Fruit fly (Drosophila melanogaster) Kc167 (cell line): ENCODE measurements around the gene Yip1d1.

Experiments used
- Myc ChIP-seq: fragments of >200 bp; optimal IDR thresholded peaks from 2 replicates; lab custom pipeline; 2017; ENCODE audit warnings: missing external identifiers
- Sin3A ChIP-seq: fragments of >200 bp; optimal IDR thresholded peaks from 2 replicates; lab custom pipeline; 2018; ENCODE audit warnings: missing external identifiers
- h ChIP-seq: fragments of >200 bp; optimal IDR thresholded peaks from 3 replicates; lab custom pipeline; 2018; ENCODE audit warnings: missing external identifiers
- insv ChIP-seq: fragments of >200 bp; optimal IDR thresholded peaks from 3 replicates; lab custom pipeline; 2018; ENCODE audit warnings: missing external identifiers
- psq ChIP-seq: fragments of >200 bp; optimal IDR thresholded peaks from 2 replicates; lab custom pipeline; 2017; ENCODE audit warnings: missing external identifiers
- ttk ChIP-seq: sonication (Bioruptor generic); optimal IDR thresholded peaks from 2 replicates; lab custom pipeline; 2017; ENCODE audit warnings: missing external identifiers

Yip1d1 gene

DNA sequence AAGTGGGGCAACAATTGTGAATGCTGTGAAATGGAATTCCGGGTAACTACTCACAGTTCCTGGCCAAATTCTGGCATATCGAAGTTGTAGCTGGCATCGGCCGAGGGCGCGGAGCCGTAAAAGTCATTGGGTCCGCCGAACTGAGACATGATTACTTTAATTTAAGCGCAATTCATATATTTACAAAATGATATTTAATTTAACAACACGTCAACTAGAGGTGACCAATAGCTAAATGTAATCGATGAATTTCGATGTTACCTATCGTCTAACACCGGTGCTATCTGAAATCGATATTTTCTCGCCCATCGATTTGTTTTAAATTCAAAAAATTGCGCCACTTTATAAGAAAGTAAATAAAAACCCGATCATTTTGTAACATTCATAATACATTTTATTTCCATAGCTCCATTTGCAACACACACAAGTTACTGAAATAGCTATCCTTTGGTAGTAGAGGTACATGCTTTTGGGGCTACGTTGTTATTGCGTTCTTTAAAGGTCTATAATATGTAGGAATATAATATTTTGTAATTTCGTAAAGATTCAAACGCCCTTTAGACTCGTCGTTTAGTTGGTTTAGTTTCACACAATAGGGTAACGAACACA, at the start of gene Yip1d1:
TSS of gene Yip1d1 (minus strand) at position 243 of the 609 bp plus-strand sequence.
- TF ChIP-seq insv (lab: Kevin White, UChicago) (no peak), psq (lab: Kevin White, UChicago) (no peak), Sin3A (no peak), h (no peak), Myc (lab: Kevin White, UChicago) (no peak), ttk (lab: Kevin White, UChicago) (no peak)

DNA sequence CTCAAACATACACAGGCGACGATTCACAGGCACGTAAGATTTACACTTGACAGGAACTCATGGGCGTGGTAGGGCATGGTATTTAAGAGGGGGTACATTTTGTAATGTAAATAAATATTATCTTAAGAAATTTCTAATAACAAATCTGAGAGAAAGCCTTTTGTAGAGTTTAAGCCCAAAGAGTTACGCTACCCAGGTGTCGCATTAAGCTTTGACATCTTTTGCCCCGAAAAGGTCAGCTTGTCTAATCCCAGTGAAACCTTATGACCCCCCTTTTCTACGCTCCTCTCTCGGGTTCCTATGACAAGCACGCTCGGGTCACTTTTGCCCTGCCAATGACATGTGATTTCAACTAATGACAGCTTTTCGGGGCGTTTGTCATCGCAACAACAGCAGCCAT, 48.7 kb upstream of the Yip1d1 start:
- no peak for TF ChIP-seq insv (lab: Kevin White, UChicago)
- TF ChIP-seq psq (lab: Kevin White, UChicago) = no peak
- no peak for TF ChIP-seq ttk (lab: Kevin White, UChicago)
- no peak for TF ChIP-seq Myc (lab: Kevin White, UChicago)
- TF ChIP-seq Sin3A = no peak
- no peak for TF ChIP-seq h

DNA sequence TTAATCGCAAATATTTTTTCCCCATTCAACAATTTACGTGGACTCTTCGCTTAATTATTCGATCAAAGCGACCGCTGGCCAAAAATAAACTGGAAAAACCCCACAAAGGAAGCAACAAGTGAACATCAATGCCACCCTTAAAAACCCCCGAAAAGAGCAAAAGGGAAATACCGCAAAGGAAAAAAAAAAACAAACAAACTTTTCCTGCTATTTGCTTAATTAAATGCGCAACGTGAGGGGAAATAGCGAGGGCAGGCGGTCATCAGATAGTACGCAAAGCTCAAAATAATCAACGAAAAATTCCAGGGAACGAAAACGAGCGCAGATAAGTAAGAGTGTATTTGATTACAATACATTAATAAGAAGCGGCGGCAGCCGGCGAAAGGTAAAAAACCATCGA, 45.5 kb upstream of the Yip1d1 start:
- TF ChIP-seq h = no peak
- TF ChIP-seq Sin3A = no peak
- TF ChIP-seq insv (lab: Kevin White, UChicago) = no peak
- TF ChIP-seq psq (lab: Kevin White, UChicago) = no peak

DNA sequence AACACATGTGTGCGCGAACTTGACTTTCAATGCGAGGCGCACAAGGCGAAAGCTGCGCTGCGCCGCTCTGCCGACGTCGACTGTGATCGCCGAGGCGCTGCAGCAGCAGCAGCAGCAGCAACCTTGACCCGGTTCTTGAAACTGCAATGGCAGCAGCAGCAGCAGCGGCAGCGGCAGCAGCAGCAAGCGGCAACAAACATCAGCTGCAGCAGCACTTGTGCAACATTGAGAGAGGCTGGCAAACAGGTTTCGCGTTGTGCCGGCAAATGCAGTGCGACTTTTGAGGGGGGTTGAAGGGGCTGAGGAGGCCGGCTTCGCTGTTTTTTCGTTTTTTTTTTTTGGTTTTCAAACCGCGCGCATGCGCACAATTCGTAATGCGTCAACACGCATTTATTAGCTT, 43.7 kb upstream of the Yip1d1 start:
- no peak for TF ChIP-seq ttk (lab: Kevin White, UChicago)
- no peak for TF ChIP-seq insv (lab: Kevin White, UChicago)
- TF ChIP-seq psq (lab: Kevin White, UChicago) = no peak
- no peak for TF ChIP-seq h
- no peak for TF ChIP-seq Sin3A
- TF ChIP-seq Myc (lab: Kevin White, UChicago) = no peak

DNA sequence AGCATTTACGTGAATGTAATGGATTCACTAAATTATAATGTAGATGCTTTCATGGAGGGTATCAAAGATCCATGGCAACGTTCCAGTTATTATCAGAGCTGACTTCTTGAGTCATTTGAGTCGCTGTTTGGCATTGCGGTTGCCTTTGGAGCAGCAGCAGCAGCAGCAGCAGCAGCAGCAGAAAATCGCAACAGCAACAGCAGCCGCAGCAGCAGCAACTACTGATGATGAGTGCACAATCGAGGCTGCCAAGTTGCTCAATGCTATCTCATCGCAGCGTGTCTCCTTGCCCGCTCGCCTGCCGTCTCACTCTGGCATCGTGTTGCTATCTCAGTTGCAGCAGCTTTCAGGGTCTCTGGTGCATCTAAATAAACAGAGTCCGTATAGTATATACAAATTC, 42.0 kb upstream of the Yip1d1 start:
- TF ChIP-seq ttk (lab: Kevin White, UChicago) (no peak), Myc (lab: Kevin White, UChicago) (no peak), psq (lab: Kevin White, UChicago) (no peak), Sin3A (no peak), insv (lab: Kevin White, UChicago) (no peak), h (no peak)

DNA sequence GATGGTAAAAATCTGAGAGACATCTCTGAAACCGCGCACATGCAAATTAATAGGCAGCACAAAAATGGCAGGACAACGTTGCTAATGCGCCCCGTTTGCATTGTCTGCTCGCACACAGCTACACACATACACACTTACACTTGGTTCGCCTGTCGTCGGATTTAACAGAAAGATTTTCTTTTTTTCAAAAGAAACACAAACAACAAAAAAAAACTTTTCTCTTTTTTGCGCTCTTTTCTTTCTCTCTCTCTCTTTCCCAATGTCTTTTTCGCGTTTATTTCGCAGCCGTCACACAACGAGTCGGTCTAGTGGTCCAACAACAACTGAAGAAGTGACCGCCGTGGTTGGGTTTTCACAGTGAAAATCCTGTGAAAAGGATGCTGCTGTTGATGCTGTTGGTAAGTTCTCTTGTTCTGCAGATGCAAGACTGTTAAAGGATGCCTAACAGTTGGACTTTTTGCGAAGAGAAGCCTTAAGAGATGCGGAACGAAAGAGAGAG, 35.3 kb upstream of the Yip1d1 start:
- TF ChIP-seq Myc (lab: Kevin White, UChicago) (no peak), h (no peak), psq (lab: Kevin White, UChicago) (no peak), insv (lab: Kevin White, UChicago) (no peak), ttk (lab: Kevin White, UChicago) (no peak), Sin3A (no peak)

DNA sequence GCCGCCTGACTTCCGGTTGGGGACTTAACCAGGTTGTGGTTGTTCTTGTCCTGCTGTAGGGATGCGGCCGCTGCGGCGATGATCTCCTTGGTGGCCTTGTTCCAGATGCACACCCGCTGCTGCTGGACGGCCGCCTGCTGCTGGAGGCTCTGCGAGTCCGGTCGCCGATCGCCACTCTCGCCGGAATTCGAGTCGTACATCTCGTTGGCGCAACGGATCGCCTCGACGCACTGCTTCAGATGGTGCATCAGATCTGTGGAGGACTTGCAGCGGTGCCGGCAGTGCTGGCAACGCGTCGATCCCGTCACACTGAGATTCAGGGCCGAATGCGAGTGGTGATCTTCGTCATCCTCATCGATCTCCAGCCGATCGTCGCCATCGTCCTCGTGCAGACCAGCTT, 28.5 kb upstream of the Yip1d1 start:
- TF ChIP-seq insv (lab: Kevin White, UChicago) (no peak), Sin3A (no peak), psq (lab: Kevin White, UChicago) (no peak), Myc (lab: Kevin White, UChicago) (no peak), ttk (lab: Kevin White, UChicago) (no peak), h (no peak)

DNA sequence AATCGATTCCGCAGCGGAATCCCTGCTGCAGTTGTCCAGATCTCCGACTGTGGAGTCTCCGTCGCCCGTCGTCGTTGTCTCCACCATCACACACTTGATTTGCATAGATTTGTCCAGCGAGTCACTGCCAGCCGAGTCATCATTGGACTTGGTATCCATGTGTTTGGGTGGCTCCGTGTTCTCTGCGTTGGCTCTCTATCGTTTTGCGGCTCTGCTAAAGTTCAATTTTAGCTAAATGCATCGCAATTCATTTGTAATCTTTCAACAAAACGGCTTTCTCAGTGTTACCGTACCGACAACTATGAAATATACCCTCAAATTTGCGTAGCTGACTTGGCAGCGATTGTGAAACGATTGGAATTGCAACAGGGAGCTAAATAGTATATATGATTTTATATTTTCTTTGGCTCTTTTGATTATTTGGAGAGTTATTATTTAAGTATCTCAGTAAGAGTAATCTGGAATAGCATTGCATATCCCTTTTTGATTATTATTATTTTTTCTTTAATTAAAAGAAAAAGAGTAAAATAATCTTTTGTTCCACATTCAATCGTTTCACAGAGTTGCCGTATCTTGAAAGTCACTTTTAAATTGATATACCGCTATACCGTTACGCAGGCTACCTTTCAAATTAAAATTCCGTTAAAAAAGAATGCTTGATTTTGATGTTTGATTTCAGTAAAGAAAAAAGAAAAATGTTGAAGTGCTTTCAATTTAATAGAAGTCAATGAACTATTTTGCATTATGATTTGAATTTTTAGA, 20.8 kb upstream of the Yip1d1 start, which contains the start of gene CG9933:
TSS of gene CG9933 (minus strand) at position 293 of the 762 bp plus-strand sequence.
- TF ChIP-seq Sin3A (no peak), psq (lab: Kevin White, UChicago) (no peak), insv (lab: Kevin White, UChicago) (no peak), h (no peak), Myc (lab: Kevin White, UChicago) (no peak), ttk (lab: Kevin White, UChicago) (no peak)

DNA sequence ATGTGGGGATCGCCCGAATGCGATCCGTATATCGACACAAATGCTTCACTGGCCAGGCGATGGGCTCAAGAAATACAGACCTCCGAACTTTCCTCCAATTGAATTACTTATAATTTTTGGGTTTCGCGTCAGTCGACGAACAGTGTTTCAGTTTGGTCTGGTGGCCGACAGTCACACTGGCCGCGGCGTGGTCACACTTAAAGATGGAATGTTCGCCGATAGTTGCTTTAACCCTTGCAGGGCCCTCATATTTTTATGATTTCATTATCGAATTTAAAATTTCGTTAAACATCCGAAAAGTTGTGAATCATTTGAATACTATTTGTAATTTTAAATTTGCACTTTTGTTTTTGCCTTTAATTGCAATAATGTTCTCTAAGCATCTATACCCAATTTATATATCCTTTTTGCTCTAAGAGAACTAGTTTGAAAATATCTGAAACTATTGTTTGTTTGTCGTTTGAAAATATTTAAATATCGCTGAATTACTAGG, 18.6 kb upstream of the Yip1d1 start, which contains the start of gene Ube4B:
TSS of gene Ube4B (minus strand) at position 443 of the 493 bp plus-strand sequence.
- TF ChIP-seq Myc (lab: Kevin White, UChicago) (no peak), psq (lab: Kevin White, UChicago) (no peak), Sin3A (no peak), ttk (lab: Kevin White, UChicago) (no peak), insv (lab: Kevin White, UChicago) (no peak), h (no peak)

DNA sequence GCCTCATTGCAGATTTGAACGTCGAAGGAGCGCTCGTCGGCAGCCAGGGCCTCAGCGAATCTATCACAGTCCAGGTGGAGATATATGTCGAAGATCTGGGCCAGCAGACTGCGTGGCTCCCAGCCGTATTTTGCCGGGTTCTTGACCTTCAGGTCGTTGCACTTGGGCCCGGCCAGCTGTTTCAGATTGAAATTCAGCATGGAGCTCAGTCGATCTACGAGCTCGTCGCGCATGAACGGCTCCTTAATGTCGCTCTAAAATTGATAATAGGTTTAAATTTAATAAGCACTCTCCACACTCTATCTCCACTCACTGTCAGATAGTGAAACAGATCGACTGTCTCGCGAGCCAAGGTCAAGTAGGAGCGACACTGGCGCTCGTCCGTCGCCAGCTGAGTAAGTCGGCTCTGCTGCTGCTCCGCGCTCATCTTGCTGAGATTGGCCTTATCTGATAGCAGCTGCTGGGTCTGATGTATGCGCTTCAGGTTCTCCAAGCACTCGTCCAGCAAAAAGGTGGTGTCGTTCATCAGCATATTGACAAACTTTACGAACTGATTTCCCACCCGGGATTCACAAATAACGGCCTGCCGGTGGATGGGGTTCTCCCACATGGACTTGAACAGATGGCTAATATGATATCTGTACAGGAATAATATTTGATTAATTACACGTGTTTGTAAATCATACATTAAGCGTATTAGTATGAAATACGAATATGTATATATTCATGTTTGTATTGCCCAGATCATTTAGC, 13.8 kb upstream of the Yip1d1 start:
- no peak for TF ChIP-seq ttk (lab: Kevin White, UChicago)
- TF ChIP-seq psq (lab: Kevin White, UChicago) = no peak
- TF ChIP-seq insv (lab: Kevin White, UChicago) = no peak
- TF ChIP-seq h = no peak
- no peak for TF ChIP-seq Sin3A
- TF ChIP-seq Myc (lab: Kevin White, UChicago) = no peak

DNA sequence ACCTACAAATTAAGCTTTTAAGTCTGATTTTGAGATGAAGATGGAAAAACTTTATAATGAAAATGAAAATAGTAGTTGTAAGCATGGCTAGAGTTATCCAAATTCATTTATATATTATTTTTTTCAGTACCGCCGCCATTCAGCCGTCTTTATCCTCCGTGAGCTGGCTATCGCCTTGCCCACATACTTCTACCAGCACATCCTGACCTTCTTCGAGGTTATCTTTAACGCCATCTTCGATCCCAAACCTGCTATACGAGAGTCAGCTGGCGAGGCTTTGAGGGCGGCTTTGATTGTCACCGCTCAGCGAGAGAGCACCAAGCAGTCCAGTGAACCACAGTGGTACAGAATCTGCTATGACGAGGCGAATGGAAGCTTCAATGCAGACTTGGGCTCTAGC, 4.9 kb upstream of the Yip1d1 start:
- TF ChIP-seq Myc (lab: Kevin White, UChicago) (no peak), insv (lab: Kevin White, UChicago) (no peak), ttk (lab: Kevin White, UChicago) (no peak), psq (lab: Kevin White, UChicago) (no peak), Sin3A (no peak), h (no peak)
